Worm (Caenorhabditis elegans): ENCODE results near the gene gst-33.

gst-33 gene

DNA sequence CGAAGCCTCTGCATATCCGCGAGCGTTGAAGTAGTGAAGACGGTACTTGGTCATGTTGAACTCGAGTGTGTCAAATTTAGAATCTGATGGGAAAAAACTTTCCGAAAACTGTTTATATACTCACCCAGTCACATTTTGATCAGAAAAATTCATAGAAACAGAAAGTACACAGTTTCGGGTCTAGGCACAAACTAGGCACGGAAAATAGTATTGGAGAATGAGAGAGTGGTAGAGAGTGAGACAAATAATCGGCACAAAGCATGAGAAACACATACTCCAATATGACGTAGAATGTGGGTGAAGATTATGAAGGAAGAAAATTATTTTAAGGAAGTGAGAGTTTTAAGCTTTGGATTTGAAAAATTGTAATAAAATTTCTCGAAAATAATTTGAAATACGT, at the start of gene gst-33:
Gene gst-33, minus strand, starts transcription at position 127 of the 400 bp plus-strand sequence.
- TF ChIP-seq elt-2 (tag; optimal IDR thresholded peaks at IDR 0.05) (peak; percentile 63), skn-1 (tag; optimal IDR thresholded peaks at IDR 0.05) (no peak), nhr-43 (tag; optimal IDR thresholded peaks at IDR 0.05; ENCODE audit: poor library complexity, severe bottlenecking) (peak; percentile 18), pqm-1 (tag; optimal IDR thresholded peaks at IDR 0.05) (peak; percentile 67), ceh-28 (tag; optimal IDR thresholded peaks at IDR 0.05) (peak; percentile 4), nhr-67 (tag; optimal IDR thresholded peaks at IDR 0.05) (no peak)

DNA sequence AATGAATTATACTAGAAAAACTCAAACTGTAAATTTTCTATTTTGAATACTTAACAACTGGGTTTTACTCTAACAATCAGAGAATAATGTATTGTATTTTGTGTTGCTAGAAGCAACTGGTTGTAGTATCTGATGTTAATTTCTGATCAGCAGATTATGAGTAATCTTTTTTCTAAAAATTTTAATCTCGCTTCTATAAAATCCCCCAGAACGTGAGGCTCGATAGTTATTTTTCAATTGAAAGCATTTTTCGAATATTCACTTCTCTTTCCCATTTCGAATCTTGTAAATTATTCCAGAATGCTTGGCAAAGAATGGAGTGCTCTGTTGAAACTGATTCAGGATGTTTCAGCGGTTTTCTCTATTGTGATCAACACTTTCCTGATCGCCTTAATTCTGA, 49.5 kb upstream of the gst-33 start, which contains the start of gene str-227:
Gene str-227, plus strand, starts transcription at position 301 of the 400 bp plus-strand sequence.
- TF ChIP-seq skn-1 (tag; optimal IDR thresholded peaks at IDR 0.05) (no peak), daf-12 (tag; optimal IDR thresholded peaks at IDR 0.05) (no peak), ztf-4 (tag; optimal IDR thresholded peaks at IDR 0.05) (no peak), hmg-11 (tag; optimal IDR thresholded peaks at IDR 0.05) (no peak), nhr-67 (tag; optimal IDR thresholded peaks at IDR 0.05) (no peak), sea-2 (GFP tag; optimal IDR thresholded peaks at IDR 0.05) (no peak), elt-2 (tag; optimal IDR thresholded peaks at IDR 0.05) (no peak), snpc-4 (tag; optimal IDR thresholded peaks at IDR 0.05) (no peak), nhr-77 (tag; optimal IDR thresholded peaks at IDR 0.05) (no peak), tbx-2 (tag; optimal IDR thresholded peaks at IDR 0.05) (no peak), R02D3.7 (tag; optimal IDR thresholded peaks at IDR 0.05) (no peak), nhr-237 (tag; optimal IDR thresholded peaks at IDR 0.05) (no peak), ZK546.5 (tag; optimal IDR thresholded peaks at IDR 0.05) (no peak), egl-27 (tag; optimal IDR thresholded peaks at IDR 0.05) (no peak), nfya-1 (tag; optimal IDR thresholded peaks at IDR 0.05; ENCODE audit: insufficient read depth) (no peak), zag-1 (tag; optimal IDR thresholded peaks at IDR 0.05) (no peak), nhr-11 (tag; optimal IDR thresholded peaks at IDR 0.05) (no peak), ztf-11 (tag; optimal IDR thresholded peaks at IDR 0.05) (no peak)

DNA sequence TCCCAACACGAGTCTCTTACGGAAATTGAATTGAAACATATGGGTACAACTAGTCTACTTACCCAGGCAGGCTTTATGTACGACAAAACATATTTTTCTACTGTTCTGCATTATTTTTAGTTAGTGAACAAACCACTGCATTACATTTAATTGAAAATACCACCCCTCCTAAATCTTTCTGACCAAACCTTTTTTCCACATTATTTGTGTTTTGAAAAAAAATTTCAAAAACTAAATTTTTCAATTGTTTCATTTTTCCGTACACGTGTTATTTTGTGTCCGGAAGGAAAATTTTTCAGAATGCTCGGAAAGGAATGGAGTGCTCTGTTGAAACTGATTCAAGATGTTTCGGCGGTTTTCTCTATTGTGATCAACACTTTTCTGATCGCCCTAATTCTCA, 44.0 kb upstream of the gst-33 start, which contains the start of gene str-226:
Gene str-226, plus strand, starts transcription at position 301 of the 400 bp plus-strand sequence.
- no peak for TF ChIP-seq unc-62 (GFP tag; optimal IDR thresholded peaks at IDR 0.05)
- TF ChIP-seq fos-1 (tag; optimal IDR thresholded peaks at IDR 0.05): no peak
- TF ChIP-seq R02D3.7 (tag; optimal IDR thresholded peaks at IDR 0.05): no peak
- TF ChIP-seq nhr-237 (tag; optimal IDR thresholded peaks at IDR 0.05): no peak
- no peak for TF ChIP-seq mml-1 (tag; optimal IDR thresholded peaks at IDR 0.05)
- no peak for TF ChIP-seq tbx-2 (tag; optimal IDR thresholded peaks at IDR 0.05)
- TF ChIP-seq elt-1 (tag; optimal IDR thresholded peaks at IDR 0.05): no peak
- TF ChIP-seq sea-2 (GFP tag; optimal IDR thresholded peaks at IDR 0.05): no peak
- TF ChIP-seq elt-3 (tag; optimal IDR thresholded peaks at IDR 0.05): no peak
- no peak for TF ChIP-seq lin-15B (tag; optimal IDR thresholded peaks at IDR 0.05)
- no peak for TF ChIP-seq aly-2 (tag; optimal IDR thresholded peaks at IDR 0.05)
- TF ChIP-seq zag-1 (tag; optimal IDR thresholded peaks at IDR 0.05): no peak
- no peak for TF ChIP-seq nhr-76 (tag; optimal IDR thresholded peaks at IDR 0.05)
- TF ChIP-seq nhr-28 (tag; optimal IDR thresholded peaks at IDR 0.05): no peak

DNA sequence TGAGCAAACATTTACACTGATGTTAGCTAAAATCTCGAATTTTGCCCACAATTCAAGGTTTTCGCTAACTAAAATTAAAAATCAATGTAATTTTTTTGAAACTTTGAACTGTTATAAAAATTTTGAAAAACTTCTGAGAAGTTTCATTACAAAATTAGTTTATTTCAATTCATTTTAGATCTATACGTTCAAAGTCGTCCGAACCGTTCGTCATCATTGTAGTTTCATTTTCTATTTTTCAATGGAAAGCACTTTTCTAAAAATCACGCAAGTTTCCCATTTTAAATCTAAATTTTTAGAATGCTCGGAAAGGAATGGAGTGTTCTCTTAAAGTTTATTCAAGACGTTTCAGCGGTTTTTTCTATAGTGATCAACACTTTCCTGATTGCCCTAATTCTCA, 41.5 kb upstream of the gst-33 start, which contains the start of gene str-228:
Gene str-228, plus strand, starts transcription at position 301 of the 400 bp plus-strand sequence.
- TF ChIP-seq lin-39 (tag; optimal IDR thresholded peaks at IDR 0.05) (no peak), fos-1 (tag; optimal IDR thresholded peaks at IDR 0.05) (no peak), lin-15B (tag; optimal IDR thresholded peaks at IDR 0.05) (no peak), elt-2 (tag; optimal IDR thresholded peaks at IDR 0.05) (no peak), mdl-1 (tag; optimal IDR thresholded peaks at IDR 0.05) (no peak), ztf-11 (tag; optimal IDR thresholded peaks at IDR 0.05) (no peak), daf-12 (tag; optimal IDR thresholded peaks at IDR 0.05) (no peak), nhr-77 (tag; optimal IDR thresholded peaks at IDR 0.05) (no peak), eor-1 (tag; optimal IDR thresholded peaks at IDR 0.05) (no peak), ZK546.5 (tag; optimal IDR thresholded peaks at IDR 0.05) (no peak), jun-1 (tag; optimal IDR thresholded peaks at IDR 0.05) (no peak), elt-1 (tag; optimal IDR thresholded peaks at IDR 0.05) (no peak), lsy-12 (tag; optimal IDR thresholded peaks at IDR 0.05) (no peak), tbx-2 (tag; optimal IDR thresholded peaks at IDR 0.05) (no peak), fkh-2 (tag; optimal IDR thresholded peaks at IDR 0.05) (no peak), nhr-28 (tag; optimal IDR thresholded peaks at IDR 0.05) (no peak), egl-5 (tag; optimal IDR thresholded peaks at IDR 0.05) (no peak)
